Worm (Caenorhabditis elegans) whole organism, midembryonic: Measurements from ENCODE around the gene ceh-40.

Experiments used
- T22C8.4 ChIP-seq: fragments of 200-800 bp; sonication (Bioruptor generic); IDR thresholded peaks from 2 replicates; pipeline ENCODE4 v1.3.6; 2022; ENCODE audit warnings: missing genetic modification characterization, missing compliant biosample characterization
- flt-1 ChIP-seq: fragments of 200-800 bp; sonication (Bioruptor generic); IDR thresholded peaks from 2 replicates; pipeline ENCODE4 v1.3.6; 2022; ENCODE audit warnings: missing genetic modification characterization, missing compliant biosample characterization
- klf-2 ChIP-seq: fragments of 200-800 bp; sonication (Bioruptor generic); conservative IDR thresholded peaks from 2 replicates; pipeline ENCODE4 v1.3.6; 2022; ENCODE audit warnings: missing genetic modification reagents, missing genetic modification characterization, missing compliant biosample characterization
- ref-1 ChIP-seq: fragments of 200-800 bp; sonication (Bioruptor generic); conservative IDR thresholded peaks from 2 replicates; pipeline ENCODE4 v1.3.6; 2022; ENCODE audit warnings: missing genetic modification reagents, missing genetic modification characterization, missing compliant biosample characterization
- ztf-29 ChIP-seq: fragments of 200-800 bp; sonication (Bioruptor generic); IDR thresholded peaks from 2 replicates; pipeline ENCODE4 v1.3.6; 2022; ENCODE audit warnings: missing genetic modification reagents, missing genetic modification characterization, missing compliant biosample characterization

- TF ChIP-seq flt-1 (no peak), klf-2 (GFP tag; lab: Robert Waterston, UW) (no peak), ref-1 (GFP tag; lab: Robert Waterston, UW) (no peak), ztf-29 (GFP tag; lab: Robert Waterston, UW) (no peak), T22C8.4 (GFP tag; lab: Robert Waterston, UW) (no peak)
Measured at ce11 chrX:12270841-12271240, 49.7 kb downstream of the ceh-40 start, which contains the start of gene otpl-8.
